Worm (Caenorhabditis elegans) whole organism, L4 larva: ENCODE measurements around the gene msp-3.

Experiments used
- F26F4.8 ChIP-seq: fragments of 200-800 bp; sonication (Bioruptor generic); conservative IDR thresholded peaks from 2 replicates; pipeline ENCODE4 v1.3.6; 2022; ENCODE audit warnings: missing genetic modification characterization, missing compliant biosample characterization
- R02D3.7 ChIP-seq: fragments of 150-350 bp; sonication (generic microtip); optimal IDR thresholded peaks from 3 replicates; lab custom pipeline; 2014; ENCODE audit warnings: missing biosample characterization, missing genetic modification characterization
- Y5F2A.4 ChIP-seq: fragments of 200-800 bp; sonication (Bioruptor generic); optimal IDR thresholded peaks from 2 replicates; lab custom pipeline; 2018; ENCODE audit warnings: mild to moderate bottlenecking, missing genetic modification characterization, missing compliant biosample characterization
- ZK337.2 ChIP-seq: fragments of 200-800 bp; sonication (Bioruptor generic); IDR thresholded peaks from 2 replicates; pipeline ENCODE4 v1.3.6; 2022; ENCODE audit warnings: missing genetic modification reagents, missing genetic modification characterization, missing compliant biosample characterization
- aha-1 ChIP-seq: fragments of 150-350 bp; peaks from one replicate; lab custom pipeline; 2014; ENCODE audit warnings: missing biosample characterization, missing genetic modification characterization
- ama-1 ChIP-seq: fragments of 150-350 bp; optimal IDR thresholded peaks from 2 replicates; lab custom pipeline; 2014; ENCODE audit warnings: inconsistent platforms, mixed read lengths
- ceh-20 ChIP-seq: fragments of 200-800 bp; sonication (Bioruptor generic); IDR thresholded peaks from 2 replicates; pipeline ENCODE4 v1.3.6; 2022; ENCODE audit warnings: missing genetic modification reagents, missing genetic modification characterization, missing compliant biosample characterization
- ceh-32 ChIP-seq: sonication (generic microtip); optimal IDR thresholded peaks from 2 replicates; lab custom pipeline; 2016; ENCODE audit warnings: mild to moderate bottlenecking, missing genetic modification characterization, missing compliant biosample characterization; ENCODE audit not compliant: poor library complexity
- ceh-82 ChIP-seq: sonication (generic microtip); optimal IDR thresholded peaks from 2 replicates; lab custom pipeline; 2017; ENCODE audit warnings: missing biosample characterization, missing genetic modification characterization
- dmd-6 ChIP-seq: fragments of 200-800 bp; sonication (Bioruptor generic); IDR thresholded peaks from 2 replicates; pipeline ENCODE4 v1.3.6; 2022; ENCODE audit warnings: missing genetic modification reagents, missing genetic modification characterization, missing compliant biosample characterization
- dmd-8 ChIP-seq: fragments of 200-800 bp; sonication (Bioruptor generic); IDR thresholded peaks from 2 replicates; pipeline ENCODE4 v1.3.6; 2022; ENCODE audit warnings: missing genetic modification characterization, missing compliant biosample characterization
- dmd-9 ChIP-seq: fragments of 200-800 bp; sonication (Bioruptor generic); IDR thresholded peaks from 2 replicates; pipeline ENCODE4 v1.3.6; 2022; ENCODE audit warnings: missing genetic modification reagents, missing genetic modification characterization, missing compliant biosample characterization
- dpl-1 ChIP-seq: fragments of 150-350 bp; optimal IDR thresholded peaks from 2 replicates; lab custom pipeline; 2014; ENCODE audit warnings: missing biosample characterization, missing genetic modification reagents, missing genetic modification characterization
- dve-1 ChIP-seq: sonication (generic microtip); optimal IDR thresholded peaks from 2 replicates; lab custom pipeline; 2017; ENCODE audit warnings: antibody characterized with exemption, mild to moderate bottlenecking, missing genetic modification characterization, missing compliant biosample characterization; ENCODE audit not compliant: insufficient read depth
- fos-1 ChIP-seq: fragments of 150-350 bp; optimal IDR thresholded peaks from 2 replicates; lab custom pipeline; 2014; ENCODE audit warnings: missing biosample characterization, missing genetic modification characterization
- gei-8 ChIP-seq: fragments of 200-800 bp; sonication (Bioruptor generic); optimal IDR thresholded peaks from 2 replicates; lab custom pipeline; 2018; ENCODE audit warnings: mild to moderate bottlenecking, missing genetic modification characterization, missing compliant biosample characterization
- hlh-11 ChIP-seq: fragments of 200-800 bp; sonication (Bioruptor generic); optimal IDR thresholded peaks from 2 replicates; lab custom pipeline; 2018; ENCODE audit warnings: mild to moderate bottlenecking, missing genetic modification characterization, missing compliant biosample characterization
- hlh-30 ChIP-seq: sonication (generic microtip); optimal IDR thresholded peaks from 2 replicates; lab custom pipeline; 2017; ENCODE audit warnings: antibody characterized with exemption, mild to moderate bottlenecking, missing genetic modification characterization, missing compliant biosample characterization; ENCODE audit not compliant: insufficient read depth
- jun-1 ChIP-seq: fragments of 150-350 bp; optimal IDR thresholded peaks from 2 replicates; lab custom pipeline; 2014; ENCODE audit warnings: missing biosample characterization, missing genetic modification reagents, missing genetic modification characterization
- lin-15B ChIP-seq: fragments of 150-350 bp; sonication (generic microtip); optimal IDR thresholded peaks from 3 replicates; lab custom pipeline; 2014; ENCODE audit warnings: missing biosample characterization, missing genetic modification characterization
- lsy-2 ChIP-seq, 2 experiments: fragments of 150-350 bp in 1 of 2; sonication (generic microtip) in 1 of 2; optimal IDR thresholded peaks; 2 replicates each; lab custom pipeline; 2014 to 2017; ENCODE audit warnings: missing biosample characterization in 2 of 2, missing genetic modification characterization in 2 of 2
- mdl-1 ChIP-seq, 2 experiments: fragments of 150-350 bp in 1 of 2; sonication (generic microtip) in 1 of 2; optimal IDR thresholded peaks; 2 replicates each; lab custom pipeline; 2014 to 2017; ENCODE audit warnings: missing biosample characterization in 2 of 2, missing genetic modification characterization in 2 of 2
- mdt-29 ChIP-seq: fragments of 200-800 bp; sonication (Bioruptor generic); IDR thresholded peaks from 2 replicates; pipeline ENCODE4 v1.3.6; 2022; ENCODE audit warnings: missing genetic modification reagents, missing genetic modification characterization, missing compliant biosample characterization
- mep-1 ChIP-seq: fragments of 150-350 bp; sonication (generic microtip); optimal IDR thresholded peaks from 3 replicates; lab custom pipeline; 2014; ENCODE audit warnings: missing biosample characterization, missing genetic modification characterization
- mes-2 ChIP-seq: sonication (generic microtip); optimal IDR thresholded peaks from 2 replicates; lab custom pipeline; 2016; ENCODE audit warnings: missing genotype, mild to moderate bottlenecking, missing genetic modification characterization, missing compliant biosample characterization; ENCODE audit not compliant: poor library complexity, severe bottlenecking
- mxl-2 ChIP-seq: fragments of 200-800 bp; sonication (Bioruptor generic); conservative IDR thresholded peaks from 2 replicates; pipeline ENCODE4 v1.3.6; 2022; ENCODE audit warnings: missing genetic modification reagents, missing genetic modification characterization, missing compliant biosample characterization
- mxl-3 ChIP-seq: fragments of 200-800 bp; sonication (Bioruptor generic); optimal IDR thresholded peaks from 2 replicates; lab custom pipeline; 2018; ENCODE audit warnings: mild to moderate bottlenecking, missing genetic modification characterization, missing compliant biosample characterization
- nhr-10 ChIP-seq: fragments of 150-350 bp; optimal IDR thresholded peaks from 2 replicates; lab custom pipeline; 2014; ENCODE audit warnings: missing biosample characterization, missing genetic modification characterization
- nhr-102 ChIP-seq: sonication (generic microtip); optimal IDR thresholded peaks from 2 replicates; lab custom pipeline; 2016; ENCODE audit warnings: mild to moderate bottlenecking, missing genetic modification characterization, moderate library complexity, missing compliant biosample characterization
- nhr-11 ChIP-seq: fragments of 150-350 bp; optimal IDR thresholded peaks from 2 replicates; lab custom pipeline; 2014; ENCODE audit warnings: missing biosample characterization, missing genetic modification characterization
- nhr-237 ChIP-seq: sonication (generic microtip); optimal IDR thresholded peaks from 2 replicates; lab custom pipeline; 2017; ENCODE audit warnings: missing biosample characterization, missing genetic modification characterization
- nhr-28 ChIP-seq: fragments of 150-350 bp; optimal IDR thresholded peaks from 2 replicates; lab custom pipeline; 2014; ENCODE audit warnings: missing biosample characterization, missing genetic modification characterization
- nhr-48 ChIP-seq: sonication (generic microtip); optimal IDR thresholded peaks from 2 replicates; lab custom pipeline; 2016; ENCODE audit warnings: mild to moderate bottlenecking, missing genetic modification characterization, missing compliant biosample characterization
- nhr-76 ChIP-seq: fragments of 150-350 bp; optimal IDR thresholded peaks from 2 replicates; lab custom pipeline; 2014; ENCODE audit warnings: missing biosample characterization, missing genetic modification characterization
- nhr-77 ChIP-seq: fragments of 150-350 bp; optimal IDR thresholded peaks from 2 replicates; lab custom pipeline; 2014; ENCODE audit warnings: missing biosample characterization, missing genetic modification characterization
- php-3 ChIP-seq: fragments of 200-800 bp; sonication (Bioruptor generic); IDR thresholded peaks from 2 replicates; pipeline ENCODE4 v1.3.6; 2022; ENCODE audit warnings: missing genetic modification reagents, missing genetic modification characterization, missing compliant biosample characterization
- spr-1 ChIP-seq: sonication (generic microtip); optimal IDR thresholded peaks from 2 replicates; lab custom pipeline; 2016; ENCODE audit warnings: mild to moderate bottlenecking, missing genetic modification characterization, missing compliant biosample characterization
- tra-1 ChIP-seq: fragments of 200-800 bp; sonication (Bioruptor generic); IDR thresholded peaks from 2 replicates; pipeline ENCODE4 v1.3.6; 2022; ENCODE audit warnings: missing genetic modification reagents, missing genetic modification characterization, missing compliant biosample characterization
- unc-39 ChIP-seq: sonication (generic microtip); optimal IDR thresholded peaks from 2 replicates; lab custom pipeline; 2017; ENCODE audit warnings: missing biosample characterization, missing genetic modification characterization
- ztf-11 ChIP-seq: fragments of 150-350 bp; optimal IDR thresholded peaks from 2 replicates; lab custom pipeline; 2014; ENCODE audit warnings: missing biosample characterization, missing genetic modification characterization

The msp-3 gene

DNA sequence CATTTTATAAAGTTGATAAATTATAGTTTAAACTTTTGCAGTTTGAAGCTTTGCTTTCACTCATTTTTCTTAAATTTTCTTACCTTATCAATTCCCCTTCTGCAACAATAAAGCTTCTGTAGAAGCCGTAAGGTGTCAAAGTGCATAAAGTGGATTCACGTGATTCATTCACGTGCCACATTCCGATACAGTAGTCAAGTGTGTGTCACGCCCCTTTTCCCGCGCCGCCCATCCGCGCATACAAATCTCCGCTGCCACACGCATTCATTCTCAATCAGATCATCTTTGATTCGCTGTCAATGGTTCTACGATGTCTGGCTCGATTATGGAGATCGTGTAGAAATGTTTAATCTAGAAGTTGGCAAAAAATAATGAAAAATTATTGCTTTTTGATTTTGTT is 39.0 kb downstream of the msp-3 start:
- TF ChIP-seq lsy-2 (tag; optimal IDR thresholded peaks at IDR 0.05; lab: Kevin White, UChicago) (peak in 1 of 2 experiments; percentile 51), ZK337.2 (no peak), R02D3.7 (tag; lab: Kevin White, UChicago) (no peak), hlh-11 (tag; lab: Kevin White, UChicago) (peak; percentile 5), php-3 (GFP tag; lab: Robert Waterston, UW) (no peak), dmd-6 (GFP tag; lab: Robert Waterston, UW) (no peak), dmd-8 (GFP tag; lab: Robert Waterston, UW) (no peak), aha-1 (tag; lab: Kevin White, UChicago) (no peak), mdl-1 (tag; optimal IDR thresholded peaks at IDR 0.05; lab: Kevin White, UChicago) (peak in 1 of 2 experiments; percentile 39), hlh-30 (tag; lab: Kevin White, UChicago) (peak; percentile 69), lin-15B (tag; lab: Kevin White, UChicago) (no peak), fos-1 (tag; lab: Kevin White, UChicago) (no peak), nhr-48 (tag; lab: Kevin White, UChicago) (peak; percentile 62), ceh-32 (tag; lab: Kevin White, UChicago) (no peak), mdt-29 (GFP tag; lab: Robert Waterston, UW) (peak; percentile 16; the same call in 1 of the 2 replicates), ama-1 (no peak), jun-1 (tag; lab: Kevin White, UChicago) (no peak)

DNA sequence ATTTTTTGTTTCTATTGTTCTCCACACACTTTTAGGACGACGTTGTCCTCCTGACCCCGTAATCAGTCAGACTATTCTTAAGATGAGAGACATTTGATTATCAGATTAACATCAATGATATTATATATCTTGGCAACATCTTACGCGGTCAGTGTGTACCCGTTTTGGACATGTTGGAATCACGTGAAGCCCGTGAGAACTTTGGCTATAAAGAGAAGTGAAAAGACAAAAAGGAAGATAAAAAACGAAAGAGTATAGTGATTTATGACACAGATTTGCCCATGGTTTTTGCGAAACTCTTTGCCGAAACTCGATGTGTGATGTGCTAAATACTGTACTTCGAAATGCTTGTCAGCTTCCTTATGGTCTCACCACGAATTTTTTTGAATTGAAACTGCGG is 40.8 kb downstream of the msp-3 start:
- TF ChIP-seq nhr-77 (peak; percentile 8), mdt-29 (GFP tag; lab: Robert Waterston, UW) (no peak), nhr-28 (tag; lab: Kevin White, UChicago) (peak; percentile 77), nhr-102 (tag; lab: Kevin White, UChicago) (peak; percentile 10), unc-39 (no peak), ztf-11 (no peak), Y5F2A.4 (GFP tag; lab: Kevin White, UChicago) (no peak), mdl-1 (tag; optimal IDR thresholded peaks at IDR 0.05; lab: Kevin White, UChicago) (peak in 1 of 2 experiments; percentile 71), mes-2 (tag; lab: Kevin White, UChicago) (peak; percentile 32), nhr-237 (no peak), nhr-10 (tag; lab: Kevin White, UChicago) (peak; percentile 59), hlh-11 (tag; lab: Kevin White, UChicago) (peak; percentile 55), ceh-82 (no peak), dpl-1 (GFP tag; lab: Kevin White, UChicago) (peak; percentile 33), F26F4.8 (GFP tag; lab: Robert Waterston, UW) (no peak), mxl-3 (GFP tag; lab: Kevin White, UChicago) (peak; percentile 72), ceh-20 (GFP tag; lab: Robert Waterston, UW) (peak; percentile 59; the same call in 1 of the 2 replicates), dmd-6 (GFP tag; lab: Robert Waterston, UW) (peak; percentile 30; the same call in 1 of the 2 replicates), nhr-11 (tag; lab: Kevin White, UChicago) (peak; percentile 98), nhr-48 (tag; lab: Kevin White, UChicago) (peak; percentile 95), gei-8 (GFP tag; lab: Kevin White, UChicago) (no peak), dmd-9 (GFP tag; lab: Robert Waterston, UW) (no peak), aha-1 (tag; lab: Kevin White, UChicago) (peak; percentile 84), dve-1 (peak; percentile 34), nhr-76 (no peak), mxl-2 (GFP tag; lab: Robert Waterston, UW) (peak; percentile 78), spr-1 (no peak), tra-1 (GFP tag; lab: Robert Waterston, UW) (peak; percentile 39; the same call in 1 of the 2 replicates), lsy-2 (tag; optimal IDR thresholded peaks at IDR 0.05; lab: Kevin White, UChicago) (peak in 1 of 2 experiments; percentile 31), hlh-30 (tag; lab: Kevin White, UChicago) (peak; percentile 63), mep-1 (peak; percentile 50)
